Worm (Caenorhabditis elegans) whole organism, L2 larva: ENCODE results near the gene nmat-1.

Experiments
- C34F6.9 ChIP-seq: fragments of 150-350 bp; optimal IDR thresholded peaks from 2 replicates; lab custom pipeline; 2014; ENCODE audit warnings: missing biosample characterization, missing genetic modification characterization
- R02D3.7 ChIP-seq: fragments of 150-350 bp; optimal IDR thresholded peaks from 2 replicates; lab custom pipeline; 2014; ENCODE audit warnings: missing biosample characterization, missing genetic modification characterization
- Y55F3AM.14 ChIP-seq: fragments of 200-800 bp; sonication (Bioruptor generic); optimal IDR thresholded peaks from 2 replicates; lab custom pipeline; 2018; ENCODE audit warnings: mild to moderate bottlenecking, missing genetic modification characterization, missing compliant biosample characterization
- ZK546.5 ChIP-seq: sonication (generic microtip); optimal IDR thresholded peaks from 2 replicates; lab custom pipeline; 2017; ENCODE audit warnings: missing biosample characterization, missing genetic modification characterization
- aly-2 ChIP-seq: fragments of 150-350 bp; optimal IDR thresholded peaks from 2 replicates; lab custom pipeline; 2014; ENCODE audit warnings: missing biosample characterization, missing genetic modification characterization
- ama-1 ChIP-seq: fragments of 150-350 bp; optimal IDR thresholded peaks from 2 replicates; lab custom pipeline; 2018; ENCODE audit warnings: inconsistent platforms
- crh-2 ChIP-seq: sonication (generic microtip); optimal IDR thresholded peaks from 2 replicates; lab custom pipeline; 2017; ENCODE audit warnings: missing biosample characterization, missing genetic modification characterization
- egl-27 ChIP-seq: sonication (generic microtip); optimal IDR thresholded peaks from 3 replicates; lab custom pipeline; 2017; ENCODE audit warnings: missing biosample characterization, missing genetic modification reagents, missing genetic modification characterization
- elt-1 ChIP-seq: fragments of 150-350 bp; optimal IDR thresholded peaks from 2 replicates; lab custom pipeline; 2014; ENCODE audit warnings: missing biosample characterization, missing genetic modification characterization
- elt-3 ChIP-seq: sonication (generic microtip); optimal IDR thresholded peaks from 2 replicates; lab custom pipeline; 2017; ENCODE audit warnings: missing biosample characterization, missing genetic modification characterization
- fos-1 ChIP-seq: fragments of 150-350 bp; optimal IDR thresholded peaks from 2 replicates; lab custom pipeline; 2014; ENCODE audit warnings: missing biosample characterization, missing genetic modification characterization
- lin-11 ChIP-seq: fragments of 150-350 bp; sonication (generic microtip); optimal IDR thresholded peaks from 2 replicates; lab custom pipeline; 2014; ENCODE audit warnings: missing biosample characterization, missing genetic modification characterization, inconsistent platforms, mixed read lengths
- mbf-1 ChIP-seq: sonication (generic microtip); optimal IDR thresholded peaks from 2 replicates; lab custom pipeline; 2017; ENCODE audit warnings: missing biosample characterization, missing genetic modification characterization
- nhr-10 ChIP-seq: sonication (generic microtip); optimal IDR thresholded peaks from 2 replicates; lab custom pipeline; 2017; ENCODE audit warnings: missing biosample characterization, missing genetic modification characterization
- nhr-11 ChIP-seq: fragments of 150-350 bp; optimal IDR thresholded peaks from 2 replicates; lab custom pipeline; 2014; ENCODE audit warnings: missing biosample characterization, missing genetic modification characterization
- nhr-12 ChIP-seq: fragments of 150-350 bp; optimal IDR thresholded peaks from 2 replicates; lab custom pipeline; 2014; ENCODE audit warnings: missing biosample characterization, missing genetic modification characterization
- nhr-129 ChIP-seq: fragments of 150-350 bp; optimal IDR thresholded peaks from 2 replicates; lab custom pipeline; 2014; ENCODE audit warnings: missing biosample characterization, missing genetic modification characterization
- nhr-21 ChIP-seq: fragments of 150-350 bp; optimal IDR thresholded peaks from 2 replicates; lab custom pipeline; 2014; ENCODE audit warnings: missing biosample characterization, missing genetic modification characterization
- nhr-23 ChIP-seq: fragments of 150-350 bp; optimal IDR thresholded peaks from 2 replicates; lab custom pipeline; 2014; ENCODE audit warnings: missing biosample characterization, missing genetic modification reagents, missing genetic modification characterization
- nhr-237 ChIP-seq: fragments of 150-350 bp; optimal IDR thresholded peaks from 2 replicates; lab custom pipeline; 2014; ENCODE audit warnings: missing biosample characterization, missing genetic modification characterization
- nhr-25 ChIP-seq: fragments of 150-350 bp; sonication (generic microtip); optimal IDR thresholded peaks from 3 replicates; lab custom pipeline; 2014; ENCODE audit warnings: missing biosample characterization, missing genetic modification characterization
- nhr-77 ChIP-seq: fragments of 150-350 bp; optimal IDR thresholded peaks from 2 replicates; lab custom pipeline; 2014; ENCODE audit warnings: missing biosample characterization, missing genetic modification characterization
- skn-1 ChIP-seq: sonication (generic microtip); optimal IDR thresholded peaks from 2 replicates; lab custom pipeline; 2017; ENCODE audit warnings: missing biosample characterization, missing genetic modification characterization
- sma-3 ChIP-seq: sonication (generic microtip); optimal IDR thresholded peaks from 2 replicates; lab custom pipeline; 2016; ENCODE audit warnings: missing genetic modification reagents, missing genetic modification characterization, missing compliant biosample characterization
- sma-9 ChIP-seq, 2 experiments: fragments of 150-350 bp in 1 of 2; sonication (generic microtip) in 1 of 2; optimal IDR thresholded peaks; 2 replicates each; lab custom pipeline; 2014 to 2016; ENCODE audit warnings: missing genetic modification characterization in 2 of 2, mild to moderate bottlenecking in 1 of 2, missing biosample characterization in 1 of 2, missing compliant biosample characterization in 1 of 2, missing genetic modification reagents in 1 of 2, moderate library complexity in 1 of 2
- snpc-4 ChIP-seq: fragments of 150-350 bp; optimal IDR thresholded peaks from 2 replicates; lab custom pipeline; 2014; ENCODE audit warnings: missing biosample characterization, missing genetic modification characterization
- unc-39 ChIP-seq: fragments of 150-350 bp; optimal IDR thresholded peaks from 2 replicates; lab custom pipeline; 2014; ENCODE audit warnings: missing biosample characterization, missing genetic modification characterization
- unc-62 ChIP-seq: fragments of 150-350 bp; optimal IDR thresholded peaks from 2 replicates; lab custom pipeline; 2014; ENCODE audit warnings: missing biosample characterization, missing genetic modification reagents, missing genetic modification characterization
- zag-1 ChIP-seq: fragments of 150-350 bp; optimal IDR thresholded peaks from 2 replicates; lab custom pipeline; 2014; ENCODE audit warnings: missing biosample characterization, missing genetic modification characterization
- ztf-1 ChIP-seq: fragments of 200-800 bp; sonication (Bioruptor generic); conservative IDR thresholded peaks from 2 replicates; pipeline ENCODE4 v1.3.6; 2022; ENCODE audit warnings: missing genetic modification characterization, missing compliant biosample characterization
- ztf-11 ChIP-seq: sonication (generic microtip); optimal IDR thresholded peaks from 2 replicates; lab custom pipeline; 2017; ENCODE audit warnings: missing biosample characterization, missing genetic modification characterization

The nmat-1 gene

ce11 chrX:12001600-12001999 is 16.2 kb downstream of the nmat-1 start:
- TF ChIP-seq nhr-237 (tag; lab: Kevin White, UChicago) (no peak), fos-1 (tag; lab: Kevin White, UChicago) (peak; percentile 67)

- TF ChIP-seq nhr-10 (tag; lab: Kevin White, UChicago) = no peak
- no peak for TF ChIP-seq ZK546.5
- no peak for TF ChIP-seq sma-3 (GFP tag; lab: Kevin White, UChicago)
- TF ChIP-seq unc-39 = no peak
- TF ChIP-seq aly-2 (tag; lab: Kevin White, UChicago) = no peak
- TF ChIP-seq, all 48 proteins: peak for 0
These were observed 18.3 kb downstream of the nmat-1 start for ce11 chrX:11999573-11999972.

ce11 chrX:11996606-11997005 is 21.2 kb downstream of the nmat-1 start:
- TF ChIP-seq nhr-25 = no peak
- TF ChIP-seq skn-1 (tag; lab: Kevin White, UChicago) = no peak
- TF ChIP-seq sma-9 (GFP tag; optimal IDR thresholded peaks at IDR 0.05; lab: Kevin White, UChicago) = no peak
- no peak for TF ChIP-seq sma-9 (tag; optimal IDR thresholded peaks at IDR 0.05; lab: Kevin White, UChicago)

- peak; percentile 14 for TF ChIP-seq crh-2 (tag; lab: Kevin White, UChicago)
- TF ChIP-seq nhr-21 (tag; lab: Kevin White, UChicago) = no peak
These were observed 23.4 kb downstream of the nmat-1 start, which contains the start of gene C49F5.7 for ce11 chrX:11994484-11994883. Gene C49F5.7 (plus strand): TSS chrX:11994784.

- TF ChIP-seq crh-2 (tag; lab: Kevin White, UChicago) (no peak), sma-3 (GFP tag; lab: Kevin White, UChicago) (peak; percentile 24)
- TF ChIP-seq, all 48 proteins: peak for 1
These were observed 24.5 kb downstream of the nmat-1 start for ce11 chrX:11993327-11993726.

ce11 chrX:11992778-11993177 is 25.1 kb downstream of the nmat-1 start:
- no peak for TF ChIP-seq nhr-12 (tag; lab: Kevin White, UChicago)
- TF ChIP-seq nhr-77 (tag; lab: Kevin White, UChicago) = no peak
- no peak for TF ChIP-seq sma-3 (GFP tag; lab: Kevin White, UChicago)
- TF ChIP-seq nhr-11 (tag; lab: Kevin White, UChicago) = no peak
- TF ChIP-seq nhr-237 (tag; lab: Kevin White, UChicago) = no peak
- no peak for TF ChIP-seq Y55F3AM.14
- TF ChIP-seq nhr-129 (tag; lab: Kevin White, UChicago) = no peak
- TF ChIP-seq C34F6.9 = no peak
- TF ChIP-seq R02D3.7 (tag; lab: Kevin White, UChicago) = no peak
- no peak for TF ChIP-seq egl-27 (tag; lab: Kevin White, UChicago)

- no peak for TF ChIP-seq nhr-23 (tag; lab: Kevin White, UChicago)
- TF ChIP-seq nhr-237 (tag; lab: Kevin White, UChicago) = no peak
- TF ChIP-seq crh-2 (tag; lab: Kevin White, UChicago) = no peak
- no peak for TF ChIP-seq unc-62
- no peak for TF ChIP-seq nhr-12 (tag; lab: Kevin White, UChicago)
- no peak for TF ChIP-seq ZK546.5
- TF ChIP-seq elt-1 (tag; lab: Kevin White, UChicago) = no peak
- TF ChIP-seq nhr-129 (tag; lab: Kevin White, UChicago) = no peak
- no peak for TF ChIP-seq unc-39
- TF ChIP-seq nhr-77 (tag; lab: Kevin White, UChicago) = no peak
- TF ChIP-seq snpc-4 (tag; lab: Kevin White, UChicago) = no peak
- no peak for TF ChIP-seq mbf-1
- TF ChIP-seq nhr-25 = no peak
- no peak for TF ChIP-seq zag-1
- no peak for TF ChIP-seq ztf-11 (tag; lab: Kevin White, UChicago)
- TF ChIP-seq ztf-1 (GFP tag; lab: Robert Waterston, UW) = no peak
- TF ChIP-seq aly-2 (tag; lab: Kevin White, UChicago) = no peak
- no peak for TF ChIP-seq elt-3 (tag; lab: Kevin White, UChicago)
- no peak for TF ChIP-seq ama-1 (lab: Kevin White, UChicago)
- no peak for TF ChIP-seq lin-11 (tag; lab: Kevin White, UChicago)
These were observed 25.6 kb downstream of the nmat-1 start for ce11 chrX:11992246-11992645.
